Fruit fly (Drosophila melanogaster) whole organism, embryonic: ENCODE data around the gene mRpL13.

Experiments
- Antp ChIP-seq: fragments of 200-800 bp; sonication (Bioruptor generic); optimal IDR thresholded peaks from 3 replicates; lab custom pipeline; 2016; ENCODE audit warnings: missing biosample characterization, missing genetic modification characterization
- Asciz ChIP-seq: fragments of 200-800 bp; sonication (Bioruptor generic); optimal IDR thresholded peaks from 2 replicates; lab custom pipeline; 2017; ENCODE audit warnings: missing biosample characterization, mild to moderate bottlenecking, missing genetic modification characterization, missing genetic modification reagents
- CG11695 ChIP-seq: fragments of 200-800 bp; sonication (Bioruptor generic); IDR thresholded peaks from 3 replicates; pipeline ENCODE4 v1.3.6; 2022; ENCODE audit warnings: missing biosample characterization, missing genetic modification characterization
- CG12155 ChIP-seq: fragments of 200-800 bp; sonication (Bioruptor generic); optimal IDR thresholded peaks from 3 replicates; lab custom pipeline; 2016; ENCODE audit warnings: missing biosample characterization, missing genetic modification characterization
- CG13894 ChIP-seq: fragments of 200-800 bp; sonication (Bioruptor generic); optimal IDR thresholded peaks from 3 replicates; lab custom pipeline; 2018; ENCODE audit warnings: missing biosample characterization, mild to moderate bottlenecking, missing genetic modification characterization, moderate library complexity
- CG14860 ChIP-seq: fragments of 200-800 bp; sonication (Bioruptor generic); IDR thresholded peaks from 3 replicates; pipeline ENCODE4 v1.3.6; 2022; ENCODE audit warnings: missing biosample characterization, missing genetic modification characterization; ENCODE audit not compliant: partially characterized antibody
- CG15073 ChIP-seq: fragments of 200-800 bp; sonication (Bioruptor generic); optimal IDR thresholded peaks from 2 replicates; lab custom pipeline; 2016; ENCODE audit warnings: missing biosample characterization, missing genetic modification characterization
- CG15269 ChIP-seq: fragments of 200-800 bp; sonication (Bioruptor generic); optimal IDR thresholded peaks from 2 replicates; lab custom pipeline; 2018; ENCODE audit warnings: missing biosample characterization, mild to moderate bottlenecking, missing genetic modification characterization, moderate library complexity
- CG18599 ChIP-seq: fragments of 200-800 bp; sonication (Bioruptor generic); optimal IDR thresholded peaks from 3 replicates; lab custom pipeline; 2017; ENCODE audit warnings: missing biosample characterization, missing genetic modification characterization, mild to moderate bottlenecking, moderate library complexity, missing genetic modification reagents
- CG2875 ChIP-seq: fragments of 200-800 bp; sonication (Bioruptor generic); optimal IDR thresholded peaks from 2 replicates; lab custom pipeline; 2017; ENCODE audit warnings: missing biosample characterization, mild to moderate bottlenecking, missing genetic modification characterization, missing genetic modification reagents
- CG3065 ChIP-seq: fragments of 200-800 bp; sonication (Bioruptor generic); optimal IDR thresholded peaks from 2 replicates; lab custom pipeline; 2016; ENCODE audit warnings: missing biosample characterization, missing genetic modification characterization
- CG33557 ChIP-seq: fragments of 200-800 bp; sonication (Bioruptor generic); optimal IDR thresholded peaks from 2 replicates; lab custom pipeline; 2019; ENCODE audit warnings: missing biosample characterization, mild to moderate bottlenecking, missing genetic modification characterization, moderate library complexity
- CG4328 ChIP-seq: fragments of 200-800 bp; sonication (Bioruptor generic); optimal IDR thresholded peaks from 3 replicates; lab custom pipeline; 2017; ENCODE audit warnings: missing biosample characterization, missing genetic modification reagents, missing genetic modification characterization
- CG6175 ChIP-seq: fragments of 200-800 bp; sonication (Bioruptor generic); IDR thresholded peaks from 3 replicates; pipeline ENCODE4 v1.3.6; 2022; ENCODE audit warnings: missing biosample characterization, missing genetic modification characterization
- CG6272 ChIP-seq: fragments of 200-800 bp; sonication (Bioruptor generic); IDR thresholded peaks from 2 replicates; pipeline ENCODE4 v1.3.6; 2022; ENCODE audit warnings: missing biosample characterization, missing genetic modification characterization
- CG7987 ChIP-seq: fragments of 200-800 bp; sonication (Bioruptor generic); optimal IDR thresholded peaks from 2 replicates; lab custom pipeline; 2018; ENCODE audit warnings: missing biosample characterization, mild to moderate bottlenecking, missing genetic modification characterization, moderate library complexity
- CG8924 ChIP-seq: fragments of 200-800 bp; optimal IDR thresholded peaks from 3 replicates; lab custom pipeline; 2019; ENCODE audit warnings: missing biosample characterization, mild to moderate bottlenecking, missing genetic modification characterization, moderate library complexity
- CG9797 ChIP-seq: fragments of 200-800 bp; sonication (Bioruptor generic); optimal IDR thresholded peaks from 3 replicates; lab custom pipeline; 2018; ENCODE audit warnings: missing biosample characterization, mild to moderate bottlenecking, missing genetic modification characterization
- CG9932 ChIP-seq: fragments of 200-800 bp; sonication (Bioruptor generic); IDR thresholded peaks from 2 replicates; pipeline ENCODE4 v1.3.6; 2022; ENCODE audit warnings: missing biosample characterization, missing genetic modification characterization
- D19B ChIP-seq: fragments of 200-800 bp; sonication (Bioruptor generic); optimal IDR thresholded peaks from 2 replicates; lab custom pipeline; 2017; ENCODE audit warnings: missing biosample characterization, mild to moderate bottlenecking, missing genetic modification characterization
- Dref ChIP-seq: fragments of 200-800 bp; sonication (Bioruptor generic); IDR thresholded peaks from 2 replicates; pipeline ENCODE4 v1.3.6; 2022; ENCODE audit warnings: missing biosample characterization, missing genetic modification characterization
- Hr3 ChIP-seq: fragments of 200-800 bp; sonication (Bioruptor generic); optimal IDR thresholded peaks from 3 replicates; lab custom pipeline; 2016; ENCODE audit warnings: missing biosample characterization, missing genetic modification characterization
- Hr51 ChIP-seq, 2 experiments: fragments of 200-800 bp; sonication (Bioruptor generic); optimal IDR thresholded peaks; 2 replicates in 1 of 2; 3 replicates in 1 of 2; lab custom pipeline; 2016 to 2018; ENCODE audit warnings: missing biosample characterization in 2 of 2, missing genetic modification characterization in 2 of 2, mild to moderate bottlenecking in 1 of 2, moderate library complexity in 1 of 2
- Myb ChIP-seq: fragments of 200-800 bp; sonication (Bioruptor generic); optimal IDR thresholded peaks from 2 replicates; lab custom pipeline; 2016; ENCODE audit warnings: missing biosample characterization, missing genetic modification characterization
- Nf-YC ChIP-seq: fragments of 200-800 bp; optimal IDR thresholded peaks from 3 replicates; lab custom pipeline; 2019; ENCODE audit warnings: missing biosample characterization, mild to moderate bottlenecking, missing genetic modification characterization, moderate library complexity
- Optix ChIP-seq: fragments of 200-800 bp; sonication (Bioruptor generic); IDR thresholded peaks from 3 replicates; pipeline ENCODE4 v1.3.6; 2022; ENCODE audit warnings: missing biosample characterization, missing genetic modification characterization
- Scr ChIP-seq: fragments of 200-800 bp; sonication (Bioruptor generic); IDR thresholded peaks from 2 replicates; pipeline ENCODE4 v1.3.6; 2022; ENCODE audit warnings: missing biosample characterization, missing genetic modification characterization; ENCODE audit not compliant: partially characterized antibody
- Sin3A ChIP-seq: fragments of >200 bp; optimal IDR thresholded peaks from 2 replicates; lab custom pipeline; 2018
- abd-A ChIP-seq: fragments of 200-800 bp; sonication (Bioruptor generic); optimal IDR thresholded peaks from 3 replicates; lab custom pipeline; 2019; ENCODE audit warnings: missing biosample characterization, mild to moderate bottlenecking, missing genetic modification characterization, moderate library complexity
- ase ChIP-seq: fragments of 200-800 bp; sonication (Bioruptor generic); IDR thresholded peaks from 3 replicates; pipeline ENCODE4 v1.3.6; 2022; ENCODE audit warnings: missing biosample characterization, missing genetic modification characterization
- bbx ChIP-seq: fragments of 200-800 bp; sonication (Bioruptor generic); IDR thresholded peaks from 2 replicates; pipeline ENCODE4 v1.3.6; 2022; ENCODE audit warnings: missing biosample characterization, missing genetic modification characterization; ENCODE audit not compliant: partially characterized antibody
- chinmo ChIP-seq: fragments of 200-800 bp; sonication (Bioruptor generic); IDR thresholded peaks from 4 replicates; pipeline ENCODE4 v1.3.6; 2022; ENCODE audit warnings: missing biosample characterization, missing genetic modification characterization; ENCODE audit not compliant: partially characterized antibody
- crc ChIP-seq: fragments of 200-800 bp; sonication (Bioruptor generic); optimal IDR thresholded peaks from 2 replicates; lab custom pipeline; 2016; ENCODE audit warnings: missing biosample characterization, missing genetic modification characterization
- crol ChIP-seq: fragments of 200-800 bp; sonication (Bioruptor generic); IDR thresholded peaks from 2 replicates; pipeline ENCODE4 v1.3.6; 2022; ENCODE audit warnings: missing biosample characterization, missing genetic modification characterization
- fd3F ChIP-seq: fragments of 200-800 bp; sonication (Bioruptor generic); optimal IDR thresholded peaks from 2 replicates; lab custom pipeline; 2018; ENCODE audit warnings: missing biosample characterization, mild to moderate bottlenecking, missing genetic modification characterization, moderate library complexity
- gsb-n ChIP-seq: fragments of 200-800 bp; sonication (Bioruptor generic); optimal IDR thresholded peaks from 3 replicates; lab custom pipeline; 2018; ENCODE audit warnings: missing biosample characterization, mild to moderate bottlenecking, missing genetic modification characterization
- jigr1 ChIP-seq: fragments of 200-800 bp; sonication (Bioruptor generic); IDR thresholded peaks from 3 replicates; pipeline ENCODE4 v1.3.6; 2022; ENCODE audit warnings: missing biosample characterization, missing genetic modification characterization
- maf-S ChIP-seq: fragments of 200-800 bp; sonication (Bioruptor generic); optimal IDR thresholded peaks from 2 replicates; lab custom pipeline; 2016; ENCODE audit warnings: missing biosample characterization, missing genetic modification characterization
- mirr ChIP-seq: fragments of 200-800 bp; sonication (Bioruptor generic); optimal IDR thresholded peaks from 3 replicates; lab custom pipeline; 2018; ENCODE audit warnings: missing biosample characterization, mild to moderate bottlenecking, missing genetic modification characterization
- nerfin-1 ChIP-seq: fragments of 200-800 bp; sonication (Bioruptor generic); optimal IDR thresholded peaks from 3 replicates; lab custom pipeline; 2019; ENCODE audit warnings: missing biosample characterization, mild to moderate bottlenecking, missing genetic modification characterization, moderate library complexity
- row ChIP-seq: fragments of 200-800 bp; sonication (Bioruptor generic); IDR thresholded peaks from 3 replicates; pipeline ENCODE4 v1.3.6; 2022; ENCODE audit warnings: missing biosample characterization, missing genetic modification characterization
- salm ChIP-seq: fragments of 200-800 bp; sonication (Bioruptor generic); optimal IDR thresholded peaks from 2 replicates; lab custom pipeline; 2018; ENCODE audit warnings: missing biosample characterization, mild to moderate bottlenecking, missing genetic modification characterization
- sens ChIP-seq: fragments of 200-800 bp; sonication (Bioruptor generic); peaks from one replicate; lab custom pipeline; 2016; ENCODE audit warnings: missing biosample characterization, missing genetic modification characterization
- slp2 ChIP-seq: fragments of 200-800 bp; sonication (Bioruptor generic); optimal IDR thresholded peaks from 2 replicates; lab custom pipeline; 2016; ENCODE audit warnings: missing biosample characterization, missing genetic modification characterization
- sr ChIP-seq: fragments of 200-800 bp; sonication (Bioruptor generic); IDR thresholded peaks from 3 replicates; pipeline ENCODE4 v1.3.6; 2022; ENCODE audit warnings: missing biosample characterization, missing genetic modification characterization
- tll ChIP-seq, 2 experiments: fragments of 200-800 bp in 1 of 2; fragments of >200 bp in 1 of 2; sonication (Bioruptor generic) in 1 of 2; optimal IDR thresholded peaks; 2 replicates each; lab custom pipeline; 2017 to 2019; ENCODE audit warnings: missing biosample characterization in 2 of 2, missing genetic modification characterization in 2 of 2, mild to moderate bottlenecking in 1 of 2, moderate library complexity in 1 of 2

mRpL13 gene

dm6 chr2L:18815194-18815593, 43.9 kb downstream of the mRpL13 start (continued):
- TF ChIP-seq mirr (GFP tag; lab: Kevin White, UChicago), result peak; percentile 88
- no peak for TF ChIP-seq ase (GFP tag; lab: Robert Waterston, UW)
- no peak for TF ChIP-seq CG18599
- no peak for TF ChIP-seq CG3065 (GFP tag; lab: Kevin White, UChicago)
- TF ChIP-seq crol (GFP tag; lab: Robert Waterston, UW), result peak; percentile 83
- peak; percentile 48 for TF ChIP-seq gsb-n (tag; lab: Kevin White, UChicago)
- no peak for TF ChIP-seq sr (GFP tag; lab: Robert Waterston, UW)
- TF ChIP-seq Optix (GFP tag; lab: Robert Waterston, UW), result no peak
- TF ChIP-seq Nf-YC (tag; lab: Kevin White, UChicago), result peak; percentile 29
- TF ChIP-seq Sin3A, result no peak
- peak; percentile 92 for TF ChIP-seq abd-A
- TF ChIP-seq nerfin-1, result peak; percentile 11
- peak in 1 of 2 experiments; percentile 59 for TF ChIP-seq tll (GFP tag; optimal IDR thresholded peaks at IDR 0.05; lab: Kevin White, UChicago)
- no peak for TF ChIP-seq Scr (GFP tag; lab: Robert Waterston, UW)
- TF ChIP-seq Myb (GFP tag; lab: Kevin White, UChicago), result no peak
- TF ChIP-seq fd3F, result no peak
- TF ChIP-seq, all 482 proteins: peak for 12

dm6 chr2L:18812755-18813154, 46.3 kb downstream of the mRpL13 start:
- TF ChIP-seq chinmo (GFP tag; lab: Robert Waterston, UW) (0 out of 4 replicates have a peak, but pooled peaks have one; percentile 46), CG7987 (peak; percentile 95), Asciz (no peak), CG9932 (no peak)

- TF ChIP-seq CG6272 (GFP tag; lab: Robert Waterston, UW) (no peak), CG13894 (no peak), crc (GFP tag; lab: Kevin White, UChicago) (no peak), Antp (GFP tag; lab: Kevin White, UChicago) (no peak), jigr1 (no peak), CG15269 (tag; lab: Kevin White, UChicago) (no peak), maf-S (GFP tag; lab: Kevin White, UChicago) (no peak), CG33557 (GFP tag; lab: Kevin White, UChicago) (no peak), CG9797 (GFP tag; lab: Kevin White, UChicago) (no peak), CG11695 (GFP tag; lab: Robert Waterston, UW) (no peak), CG6175 (GFP tag; lab: Robert Waterston, UW) (no peak)
Measured at dm6 chr2L:18812348-18812747, 46.7 kb downstream of the mRpL13 start, which contains the start of the genes CG17325 and CG42305. TSS of gene CG17325 (plus strand) at chr2L:18812648. TSS of gene CG42305 (plus strand) at chr2L:18812648.

DNA sequence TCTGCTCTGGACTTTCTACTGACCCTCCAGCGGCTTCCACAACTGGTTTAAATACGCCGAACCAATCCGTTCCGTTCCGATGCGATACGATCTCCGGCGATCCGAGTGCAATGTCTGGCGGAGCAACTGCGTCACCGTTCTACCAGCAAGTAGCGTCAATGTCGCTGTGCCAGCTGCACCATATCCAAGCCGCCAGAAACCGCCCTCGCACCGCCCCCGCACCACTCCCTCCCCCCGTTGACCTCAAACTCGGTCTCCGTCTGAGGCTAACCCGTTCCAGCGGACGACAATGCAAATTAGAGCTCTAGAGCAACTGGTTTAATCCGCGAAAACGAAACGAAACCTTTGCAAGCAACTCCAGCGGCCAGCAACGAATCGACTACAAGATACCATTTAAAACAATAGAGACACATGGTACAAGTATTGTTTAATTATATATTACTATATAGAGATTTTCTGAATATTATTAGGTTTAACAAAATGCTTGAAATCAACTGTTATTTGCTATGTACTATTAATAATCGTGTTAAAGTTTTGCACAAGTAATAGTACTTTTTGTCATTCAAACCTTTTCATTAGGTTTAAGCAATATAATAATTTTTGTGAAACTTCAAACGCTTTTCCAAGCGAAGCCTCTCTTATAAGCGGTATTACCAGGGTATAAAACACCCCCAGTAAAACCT, 47.9 kb downstream of the mRpL13 start, which contains the start of the genes CG10570 and CG42502:
TSS of gene CG10570 (minus strand) at position 293 of the 683 bp plus-strand sequence.
TSS of gene CG42502 (minus strand) at position 293 of the 683 bp plus-strand sequence.
- no peak for TF ChIP-seq CG15073 (GFP tag; lab: Kevin White, UChicago)
- 0 out of 2 replicates have a peak, but pooled peaks have one; percentile 21 for TF ChIP-seq Dref (GFP tag; lab: Robert Waterston, UW)
- TF ChIP-seq Hr51 (GFP tag; optimal IDR thresholded peaks at IDR 0.05; lab: Kevin White, UChicago), result peak in 1 of 2 experiments; percentile 11
- TF ChIP-seq row (GFP tag; lab: Robert Waterston, UW), result peak; percentile 61
- TF ChIP-seq CG4328 (GFP tag; lab: Kevin White, UChicago), result no peak
- TF ChIP-seq CG6175 (GFP tag; lab: Robert Waterston, UW), result no peak
- TF ChIP-seq D19B (GFP tag; lab: Kevin White, UChicago), result peak; percentile 71
- peak; percentile 21; the same call in 1 of the 2 replicates for TF ChIP-seq bbx (GFP tag; lab: Robert Waterston, UW)
- TF ChIP-seq Hr3 (GFP tag; lab: Kevin White, UChicago), result no peak
- no peak for TF ChIP-seq salm (tag; lab: Kevin White, UChicago)
- peak; percentile 41 for TF ChIP-seq sens (GFP tag; lab: Kevin White, UChicago)
- TF ChIP-seq CG8924, result peak; percentile 2
- no peak for TF ChIP-seq slp2 (GFP tag; lab: Kevin White, UChicago)
- TF ChIP-seq CG14860, result 0 out of 3 replicates have a peak, but pooled peaks have one; percentile 40
- TF ChIP-seq CG2875 (GFP tag; lab: Kevin White, UChicago), result no peak
- TF ChIP-seq CG12155 (GFP tag; lab: Kevin White, UChicago), result no peak
